Fruit fly (Drosophila melanogaster) Kc167 (cell line): Measurements from ENCODE around the gene GluRIIB.

Experiments used
- h ChIP-seq: fragments of >200 bp; optimal IDR thresholded peaks from 3 replicates; lab custom pipeline; 2018; ENCODE audit warnings: missing external identifiers
- insv ChIP-seq: fragments of >200 bp; optimal IDR thresholded peaks from 3 replicates; lab custom pipeline; 2018; ENCODE audit warnings: missing external identifiers
- psq ChIP-seq: fragments of >200 bp; optimal IDR thresholded peaks from 2 replicates; lab custom pipeline; 2017; ENCODE audit warnings: missing external identifiers

dm6 chr2L:5596533-5596932 lies 37.4 kb downstream of the GluRIIB start, which contains the start of gene CG18266:
- TF ChIP-seq insv (lab: Kevin White, UChicago) (no peak), h (lab: Kevin White, UChicago) (no peak), psq (no peak)
